In genomic region chrIII:3011644-3012043, ce11 we compare ENCODE assay signal across 5 worm cellular contexts.
A peak's percentile ranks its signal among the peaks of the same experiment; 100 is the strongest.
TF ChIP-seq lines count a peak whose summit lies in the region.

No protein-coding gene starts in this region.

TF ChIP-seq in whole organism, L4 larva, 104 proteins besides CTCF, POLR2A, EP300 and RAD21:
- TF ChIP-seq ceh-44 (GFP tag; IDR thresholded peaks at IDR 0.05; lab: Robert Waterston, UW) (0 out of 2 replicates have a peak, but pooled peaks have one; percentile 15), dmd-9 (GFP tag; IDR thresholded peaks at IDR 0.05; lab: Robert Waterston, UW) (peak; percentile 64; the same call in 1 of the 2 replicates), D1046.2 (GFP tag; IDR thresholded peaks at IDR 0.05; lab: Robert Waterston, UW) (peak; percentile 60; the same call in 1 of the 2 replicates)
TF ChIP-seq in whole organism, L4 larva: peak in this region for 3; not testable (repeated sequence) for 101.

TF ChIP-seq in whole organism, early embryonic, 17 proteins besides CTCF, POLR2A, EP300 and RAD21:
- 0 out of 2 replicates have a peak, but pooled peaks have one; percentile 4 for TF ChIP-seq tbx-37 (GFP tag; conservative IDR thresholded peaks at IDR 0.05; lab: Robert Waterston, UW)
- TF ChIP-seq pes-1 (GFP tag; IDR thresholded peaks at IDR 0.05; lab: Robert Waterston, UW), result peak; percentile 11; the same call in 1 of the 2 replicates

TF ChIP-seq in whole organism, late embryonic, 69 proteins besides CTCF, POLR2A, EP300 and RAD21:
- 0 out of 2 replicates have a peak, but pooled peaks have one; percentile 44 for TF ChIP-seq ceh-45 (GFP tag; IDR thresholded peaks at IDR 0.05; lab: Robert Waterston, UW)
TF ChIP-seq in whole organism, late embryonic: peak in this region for 1; not testable (repeated sequence) for 68.

TF ChIP-seq in whole organism, midembryonic, 9 proteins besides CTCF, POLR2A, EP300 and RAD21:
- TF ChIP-seq tab-1 (GFP tag; IDR thresholded peaks at IDR 0.05; lab: Robert Waterston, UW) (0 out of 2 replicates have a peak, but pooled peaks have one; percentile 12), ref-1 (GFP tag; conservative IDR thresholded peaks at IDR 0.05; lab: Robert Waterston, UW) (0 out of 2 replicates have a peak, but pooled peaks have one; percentile 6), ztf-23 (GFP tag; IDR thresholded peaks at IDR 0.05; lab: Robert Waterston, UW) (0 out of 2 replicates have a peak, but pooled peaks have one; percentile 48)

TF ChIP-seq in whole organism, young adult, 124 proteins besides CTCF, POLR2A, EP300 and RAD21:
- TF ChIP-seq bed-1 (GFP tag; IDR thresholded peaks at IDR 0.05; lab: Robert Waterston, UW), result 0 out of 2 replicates have a peak, but pooled peaks have one; percentile 57
